Worm (Caenorhabditis elegans) whole organism, L4 larva: Measurements from ENCODE around the gene unc-80.

Source experiments
- ces-1 ChIP-seq: fragments of 150-350 bp; sonication (generic microtip); optimal IDR thresholded peaks from 4 replicates; lab custom pipeline; 2014; ENCODE audit warnings: missing biosample characterization, missing genetic modification reagents, missing genetic modification characterization
- dmd-6 ChIP-seq: fragments of 200-800 bp; sonication (Bioruptor generic); IDR thresholded peaks from 2 replicates; pipeline ENCODE4 v1.3.6; 2022; ENCODE audit warnings: missing genetic modification reagents, missing genetic modification characterization, missing compliant biosample characterization
- jun-1 ChIP-seq: fragments of 150-350 bp; optimal IDR thresholded peaks from 2 replicates; lab custom pipeline; 2014; ENCODE audit warnings: missing biosample characterization, missing genetic modification reagents, missing genetic modification characterization
- madf-5 ChIP-seq, 2 experiments: fragments of 200-800 bp; sonication (Bioruptor generic); IDR thresholded peaks; 2 replicates each; pipeline ENCODE4 v1.3.6; 2022; ENCODE audit warnings: missing compliant biosample characterization in 2 of 2, missing genetic modification characterization in 2 of 2
- mdl-1 ChIP-seq, 2 experiments: fragments of 150-350 bp in 1 of 2; sonication (generic microtip) in 1 of 2; optimal IDR thresholded peaks; 2 replicates each; lab custom pipeline; 2014 to 2017; ENCODE audit warnings: missing biosample characterization in 2 of 2, missing genetic modification characterization in 2 of 2
- nhr-237 ChIP-seq: sonication (generic microtip); optimal IDR thresholded peaks from 2 replicates; lab custom pipeline; 2017; ENCODE audit warnings: missing biosample characterization, missing genetic modification characterization
- nhr-25 ChIP-seq: sonication (generic microtip); optimal IDR thresholded peaks from 2 replicates; lab custom pipeline; 2017; ENCODE audit warnings: missing genetic modification characterization, mild to moderate bottlenecking, missing compliant biosample characterization, antibody characterized with exemption, moderate library complexity, borderline replicate concordance; ENCODE audit not compliant: insufficient read depth
- nhr-76 ChIP-seq: fragments of 150-350 bp; optimal IDR thresholded peaks from 2 replicates; lab custom pipeline; 2014; ENCODE audit warnings: missing biosample characterization, missing genetic modification characterization
- nhr-77 ChIP-seq: fragments of 150-350 bp; optimal IDR thresholded peaks from 2 replicates; lab custom pipeline; 2014; ENCODE audit warnings: missing biosample characterization, missing genetic modification characterization
- pha-4 ChIP-seq, 2 experiments: fragments of 150-350 bp in 1 of 2; fragments of 200-800 bp in 1 of 2; sonication (Bioruptor generic) in 1 of 2; IDR thresholded peaks in 1 of 2; optimal IDR thresholded peaks in 1 of 2; 2 replicates each; pipeline versions ENCODE4 v1.3.6 to Lab custom; 2014 to 2022; ENCODE audit warnings: missing genetic modification characterization in 2 of 2, missing genetic modification reagents in 2 of 2, missing biosample characterization in 1 of 2, missing compliant biosample characterization in 1 of 2
- pqm-1 ChIP-seq: sonication (generic microtip); optimal IDR thresholded peaks from 2 replicates; lab custom pipeline; 2017; ENCODE audit warnings: missing biosample characterization, missing genetic modification characterization
- skn-1 ChIP-seq: fragments of 150-350 bp; optimal IDR thresholded peaks from 2 replicates; lab custom pipeline; 2014; ENCODE audit warnings: missing biosample characterization, missing genetic modification characterization
- zag-1 ChIP-seq: fragments of 150-350 bp; optimal IDR thresholded peaks from 2 replicates; lab custom pipeline; 2014; ENCODE audit warnings: missing biosample characterization, missing genetic modification characterization

DNA sequence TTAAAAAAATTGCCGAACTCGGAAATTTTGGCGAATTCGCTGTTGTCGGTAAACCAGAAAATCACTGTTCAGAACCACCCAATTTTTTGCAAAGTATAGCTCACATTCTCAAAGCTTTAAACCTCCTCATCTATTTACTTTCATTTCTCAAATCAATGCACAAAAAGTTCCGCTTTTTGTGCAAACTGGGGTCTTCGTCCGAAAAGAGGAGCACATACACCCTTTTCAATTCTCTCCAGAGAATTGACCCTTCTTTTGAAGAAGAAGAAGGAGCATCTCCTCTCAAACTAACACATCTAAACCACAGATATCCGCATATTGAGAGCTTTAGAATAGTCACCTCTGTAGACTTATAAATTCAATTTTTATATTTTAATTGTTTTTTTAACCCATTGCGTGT lies 4.1 kb upstream of the unc-80 start:
- no peak for TF ChIP-seq nhr-76
- TF ChIP-seq ces-1 (GFP tag; lab: Kevin White, UChicago): no peak
- no peak for TF ChIP-seq zag-1 (tag; lab: Kevin White, UChicago)
- no peak for TF ChIP-seq pqm-1 (tag; lab: Kevin White, UChicago)
- no peak for TF ChIP-seq mdl-1 (tag; optimal IDR thresholded peaks at IDR 0.05; lab: Kevin White, UChicago)
- TF ChIP-seq dmd-6 (GFP tag; lab: Robert Waterston, UW): no peak
- no peak for TF ChIP-seq pha-4 (GFP tag; IDR thresholded peaks at IDR 0.05; lab: Robert Waterston, UW)
- TF ChIP-seq pha-4 (tag; optimal IDR thresholded peaks at IDR 0.05; lab: Kevin White, UChicago): no peak
- no peak for TF ChIP-seq nhr-77 (tag; lab: Kevin White, UChicago)
- TF ChIP-seq madf-5 (GFP tag; IDR thresholded peaks at IDR 0.05; lab: Robert Waterston, UW): no peak
- no peak for TF ChIP-seq skn-1 (tag; lab: Kevin White, UChicago)
- TF ChIP-seq nhr-237 (tag; lab: Kevin White, UChicago): no peak
- no peak for TF ChIP-seq nhr-25 (tag; lab: Kevin White, UChicago)
- TF ChIP-seq jun-1 (tag; lab: Kevin White, UChicago): no peak
